Fruit fly (Drosophila melanogaster): ENCODE measurements around the gene Ance-2.

DNA sequence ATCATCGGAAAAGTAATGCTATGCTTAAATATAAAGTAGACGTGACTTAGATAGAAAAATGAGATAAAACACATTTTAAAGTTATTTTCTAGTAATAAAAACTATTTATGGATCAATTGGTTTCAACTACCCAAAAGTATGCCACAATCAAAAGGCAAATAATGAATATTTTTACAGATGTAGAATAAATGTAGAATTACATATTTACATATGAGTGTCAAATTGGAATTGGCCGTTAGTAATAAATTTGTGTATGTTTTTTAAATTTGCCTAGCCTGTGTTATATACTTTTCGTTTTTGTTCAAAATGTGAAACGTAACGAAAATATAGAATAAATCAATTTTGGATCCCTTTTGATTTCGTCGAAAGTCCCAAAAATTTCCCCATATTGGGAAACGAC lies 2.6 kb downstream of the Ance-2 start, which contains the start of gene Acyp:
- TF ChIP-seq Myc (optimal IDR thresholded peaks at IDR 0.05), result no peak
- TF ChIP-seq psq (optimal IDR thresholded peaks at IDR 0.05), result no peak
- no peak for TF ChIP-seq Sin3A (optimal IDR thresholded peaks at IDR 0.05)
- TF ChIP-seq ttk (optimal IDR thresholded peaks at IDR 0.05), result no peak
- no peak for TF ChIP-seq h (optimal IDR thresholded peaks at IDR 0.05)
- TF ChIP-seq insv (optimal IDR thresholded peaks at IDR 0.05), result no peak

Measured in Kc167 (cell line).